Fruit fly (Drosophila melanogaster): Measurements from ENCODE around the gene vkg.

The vkg gene

dm6 chr2L:5043495-5044146, 15.6 kb upstream of the vkg start:
- peak; percentile 87 for TF ChIP-seq EcR (GFP tag; optimal IDR thresholded peaks at IDR 0.05)
- TF ChIP-seq CG8159 (tag; optimal IDR thresholded peaks at IDR 0.05): peak; percentile 51
- TF ChIP-seq Pif1A (GFP tag; optimal IDR thresholded peaks at IDR 0.05): peak; percentile 80
- peak; percentile 27 for TF ChIP-seq gl (tag; optimal IDR thresholded peaks at IDR 0.05)
- TF ChIP-seq CG12605 (GFP tag; IDR thresholded peaks at IDR 0.05): peak; percentile 68
- TF ChIP-seq fd96Ca (GFP tag; IDR thresholded peaks at IDR 0.05): peak; percentile 87
- TF ChIP-seq Snoo (tag; optimal IDR thresholded peaks at IDR 0.05): peak; percentile 46
- peak; percentile 79 for TF ChIP-seq CG14655 (GFP tag; optimal IDR thresholded peaks at IDR 0.05)
- peak; percentile 82 for TF ChIP-seq CG32121 (GFP tag; IDR thresholded peaks at IDR 0.05)
- TF ChIP-seq rn (GFP tag; IDR thresholded peaks at IDR 0.05): no peak
- peak; percentile 88 for TF ChIP-seq CG4496 (GFP tag; IDR thresholded peaks at IDR 0.05)
- peak; percentile 61 for TF ChIP-seq CG17806 (tag; optimal IDR thresholded peaks at IDR 0.05)
- TF ChIP-seq Ets98B (GFP tag; IDR thresholded peaks at IDR 0.05): peak; percentile 82
- TF ChIP-seq CG15710 (tag; optimal IDR thresholded peaks at IDR 0.05): peak; percentile 61
- peak; percentile 27 for TF ChIP-seq CG34367 (tag; optimal IDR thresholded peaks at IDR 0.05)
- TF ChIP-seq CG9948 (tag; optimal IDR thresholded peaks at IDR 0.05): peak; percentile 60
- peak; percentile 40 for TF ChIP-seq CG13204 (GFP tag; optimal IDR thresholded peaks at IDR 0.05)
- 0 out of 2 replicates have a peak, but pooled peaks have one; percentile 36 for TF ChIP-seq CG10348 (GFP tag; IDR thresholded peaks at IDR 0.05)
- TF ChIP-seq Pif1B (GFP tag; optimal IDR thresholded peaks at IDR 0.05): peak; percentile 66
- no peak for TF ChIP-seq D1 (tag; optimal IDR thresholded peaks at IDR 0.05)
- peak; percentile 60 for TF ChIP-seq CG8301 (tag; optimal IDR thresholded peaks at IDR 0.05)

DNA sequence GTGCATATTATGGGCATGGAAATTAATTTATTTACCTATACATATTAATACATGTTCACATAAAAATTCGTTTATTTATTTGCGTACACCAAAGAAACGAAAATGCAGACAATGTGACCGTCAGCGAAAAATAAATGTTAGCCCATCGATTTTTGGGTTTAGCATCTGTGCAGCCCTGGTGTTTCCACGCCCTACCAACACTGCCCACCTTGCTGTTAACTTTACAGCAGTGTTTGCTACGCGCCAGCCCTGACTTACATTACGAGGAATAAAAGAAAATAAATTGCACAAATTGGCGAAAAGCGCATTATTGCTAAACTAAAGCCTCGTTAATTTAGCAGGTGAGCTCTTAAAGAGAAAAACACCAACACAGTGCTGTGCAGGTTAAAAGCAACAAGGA, 15.1 kb upstream of the vkg start, which contains the start of the genes CG33995, CG44000 and CG44001:
Gene CG33995 (plus strand): TSS at position 228 of the 400 bp plus-strand sequence.
Gene CG44000 (plus strand): TSS at position 228 of the 400 bp plus-strand sequence.
Gene CG44001 (plus strand): TSS at position 228 of the 400 bp plus-strand sequence.
- TF ChIP-seq D1 (tag; optimal IDR thresholded peaks at IDR 0.05): peak; percentile 3
- peak; percentile 41; the same call in 2 of the 3 replicates for TF ChIP-seq CG4496 (GFP tag; IDR thresholded peaks at IDR 0.05)
- peak; percentile 32 for TF ChIP-seq CG8159 (tag; optimal IDR thresholded peaks at IDR 0.05)
- TF ChIP-seq CG14655 (GFP tag; optimal IDR thresholded peaks at IDR 0.05): peak; percentile 1
- peak; percentile 6 for TF ChIP-seq Snoo (tag; optimal IDR thresholded peaks at IDR 0.05)
- peak; percentile 5 for TF ChIP-seq Ets98B (GFP tag; IDR thresholded peaks at IDR 0.05)
- no peak for TF ChIP-seq EcR (GFP tag; optimal IDR thresholded peaks at IDR 0.05)
- TF ChIP-seq Pif1B (GFP tag; optimal IDR thresholded peaks at IDR 0.05): peak; percentile 0
- no peak for TF ChIP-seq rn (GFP tag; IDR thresholded peaks at IDR 0.05)
- peak; percentile 18 for TF ChIP-seq CG15710 (tag; optimal IDR thresholded peaks at IDR 0.05)
- no peak for TF ChIP-seq CG13204 (GFP tag; optimal IDR thresholded peaks at IDR 0.05)
- no peak for TF ChIP-seq CG8301 (tag; optimal IDR thresholded peaks at IDR 0.05)
- 0 out of 3 replicates have a peak, but pooled peaks have one; percentile 43 for TF ChIP-seq fd96Ca (GFP tag; IDR thresholded peaks at IDR 0.05)
- no peak for TF ChIP-seq CG12605 (GFP tag; IDR thresholded peaks at IDR 0.05)
- TF ChIP-seq Pif1A (GFP tag; optimal IDR thresholded peaks at IDR 0.05): peak; percentile 7

DNA sequence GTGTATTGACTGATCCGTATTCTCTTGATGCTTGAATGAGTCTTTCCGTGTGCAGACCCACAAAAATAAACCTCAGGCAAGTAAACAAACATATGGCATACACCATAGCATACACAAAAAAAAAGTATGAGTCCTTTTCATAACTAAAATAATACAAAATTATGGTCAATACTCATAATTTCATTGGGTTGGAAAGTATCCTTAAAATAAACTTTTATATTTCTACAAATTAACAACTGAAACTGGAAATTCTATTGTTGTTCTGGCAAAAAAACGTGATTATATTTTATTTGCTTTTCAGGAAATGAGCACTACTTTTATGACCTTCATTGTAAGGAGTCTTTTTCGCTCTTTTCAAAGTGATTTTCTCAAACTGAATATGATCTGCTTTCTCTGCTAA, 14.1 kb upstream of the vkg start:
- TF ChIP-seq CG8159 (tag; optimal IDR thresholded peaks at IDR 0.05) (peak; percentile 14), CG34367 (tag; optimal IDR thresholded peaks at IDR 0.05) (no peak)

dm6 chr2L:5037402-5037860, 9.4 kb upstream of the vkg start, which contains the start of the genes CG14042 and SP555:
Gene CG14042, plus strand, starts transcription at chr2L:5037709.
Gene SP555, plus strand, starts transcription at chr2L:5037709.
- no peak for TF ChIP-seq CG8159 (tag; optimal IDR thresholded peaks at IDR 0.05)
- TF ChIP-seq fd96Ca (GFP tag; IDR thresholded peaks at IDR 0.05): 0 out of 3 replicates have a peak, but pooled peaks have one; percentile 18
- no peak for TF ChIP-seq CG8301 (tag; optimal IDR thresholded peaks at IDR 0.05)

dm6 chr2L:5036120-5036519, 8.1 kb upstream of the vkg start:
- TF ChIP-seq CG9948 (tag; optimal IDR thresholded peaks at IDR 0.05): no peak
- no peak for TF ChIP-seq CG14655 (GFP tag; optimal IDR thresholded peaks at IDR 0.05)
- TF ChIP-seq CG10348 (GFP tag; IDR thresholded peaks at IDR 0.05): no peak
- TF ChIP-seq CG4496 (GFP tag; IDR thresholded peaks at IDR 0.05): no peak
- TF ChIP-seq rn (GFP tag; IDR thresholded peaks at IDR 0.05): no peak
- no peak for TF ChIP-seq CG34367 (tag; optimal IDR thresholded peaks at IDR 0.05)
- TF ChIP-seq CG8301 (tag; optimal IDR thresholded peaks at IDR 0.05): no peak
- TF ChIP-seq Ets98B (GFP tag; IDR thresholded peaks at IDR 0.05): no peak
- TF ChIP-seq CG12605 (GFP tag; IDR thresholded peaks at IDR 0.05): no peak

dm6 chr2L:5031886-5032285, 3.9 kb upstream of the vkg start:
- TF ChIP-seq CG15710 (tag; optimal IDR thresholded peaks at IDR 0.05) (no peak), D1 (tag; optimal IDR thresholded peaks at IDR 0.05) (no peak), CG8301 (tag; optimal IDR thresholded peaks at IDR 0.05) (no peak), Pif1A (GFP tag; optimal IDR thresholded peaks at IDR 0.05) (no peak), fd96Ca (GFP tag; IDR thresholded peaks at IDR 0.05) (no peak), CG8159 (tag; optimal IDR thresholded peaks at IDR 0.05) (no peak), CG4496 (GFP tag; IDR thresholded peaks at IDR 0.05) (no peak), CG10348 (GFP tag; IDR thresholded peaks at IDR 0.05) (no peak), Snoo (tag; optimal IDR thresholded peaks at IDR 0.05) (no peak), CG17806 (tag; optimal IDR thresholded peaks at IDR 0.05) (no peak), CG34367 (tag; optimal IDR thresholded peaks at IDR 0.05) (no peak), CG12605 (GFP tag; IDR thresholded peaks at IDR 0.05) (no peak), CG32121 (GFP tag; IDR thresholded peaks at IDR 0.05) (no peak), rn (GFP tag; IDR thresholded peaks at IDR 0.05) (no peak), Pif1B (GFP tag; optimal IDR thresholded peaks at IDR 0.05) (no peak), CG13204 (GFP tag; optimal IDR thresholded peaks at IDR 0.05) (no peak)
